Fruit fly (Drosophila melanogaster) whole organism, prepupa: ENCODE measurements around the gene Bem46.

Experiments
- CG10631 ChIP-seq: fragments of 200-800 bp; sonication (Bioruptor generic); optimal IDR thresholded peaks from 2 replicates; lab custom pipeline; 2016; ENCODE audit warnings: missing biosample characterization, missing genetic modification characterization
- CG11902 ChIP-seq: fragments of 200-800 bp; sonication (Bioruptor generic); optimal IDR thresholded peaks from 3 replicates; lab custom pipeline; 2016; ENCODE audit warnings: missing biosample characterization, missing genetic modification characterization
- CG15336 ChIP-seq: fragments of 200-800 bp; sonication (Bioruptor generic); IDR thresholded peaks from 2 replicates; pipeline ENCODE4 v1.3.6; 2022; ENCODE audit warnings: missing biosample characterization, missing genetic modification characterization
- CG3032 ChIP-seq: fragments of 200-800 bp; optimal IDR thresholded peaks from 2 replicates; lab custom pipeline; 2019; ENCODE audit warnings: missing biosample characterization, mild to moderate bottlenecking, missing genetic modification characterization, moderate library complexity
- CG31627 ChIP-seq: fragments of 200-800 bp; sonication (Bioruptor generic); optimal IDR thresholded peaks from 3 replicates; lab custom pipeline; 2016; ENCODE audit warnings: missing biosample characterization, missing genetic modification characterization
- CG32006 ChIP-seq: fragments of 200-800 bp; sonication (Bioruptor generic); optimal IDR thresholded peaks from 3 replicates; lab custom pipeline; 2017; ENCODE audit warnings: missing biosample characterization, mild to moderate bottlenecking, missing genetic modification characterization
- CG3919 ChIP-seq: fragments of 200-800 bp; sonication (Bioruptor generic); optimal IDR thresholded peaks from 3 replicates; lab custom pipeline; 2016; ENCODE audit warnings: missing biosample characterization, missing genetic modification characterization
- CG4318 ChIP-seq: fragments of 200-800 bp; sonication (Bioruptor generic); optimal IDR thresholded peaks from 3 replicates; lab custom pipeline; 2017; ENCODE audit warnings: missing biosample characterization, mild to moderate bottlenecking, missing genetic modification characterization
- CG6163 ChIP-seq: fragments of 200-800 bp; sonication (Bioruptor generic); IDR thresholded peaks from 3 replicates; pipeline ENCODE4 v1.3.6; 2022; ENCODE audit warnings: missing biosample characterization, missing genetic modification characterization
- CG6276 ChIP-seq: fragments of 200-800 bp; sonication (Bioruptor generic); optimal IDR thresholded peaks from 2 replicates; lab custom pipeline; 2017; ENCODE audit warnings: missing biosample characterization, mild to moderate bottlenecking, missing genetic modification characterization
- CG6792 ChIP-seq: fragments of 200-800 bp; sonication (Bioruptor generic); optimal IDR thresholded peaks from 3 replicates; lab custom pipeline; 2016; ENCODE audit warnings: missing biosample characterization, missing genetic modification characterization
- CG6808 ChIP-seq: fragments of 200-800 bp; sonication (Bioruptor generic); optimal IDR thresholded peaks from 3 replicates; lab custom pipeline; 2017; ENCODE audit warnings: missing biosample characterization, missing genetic modification characterization, mild to moderate bottlenecking, moderate library complexity, missing genetic modification reagents
- CG6854 ChIP-seq: fragments of 200-800 bp; sonication (Bioruptor generic); optimal IDR thresholded peaks from 2 replicates; lab custom pipeline; 2017; ENCODE audit warnings: missing biosample characterization, mild to moderate bottlenecking, missing genetic modification characterization
- CG7368 ChIP-seq: fragments of 200-800 bp; sonication (Bioruptor generic); optimal IDR thresholded peaks from 3 replicates; lab custom pipeline; 2016; ENCODE audit warnings: missing biosample characterization, missing genetic modification characterization
- CG8119 ChIP-seq: fragments of 200-800 bp; sonication (Bioruptor generic); IDR thresholded peaks from 3 replicates; pipeline ENCODE4 v1.3.6; 2022; ENCODE audit warnings: missing biosample characterization, missing genetic modification characterization
- CG8319 ChIP-seq: fragments of 200-800 bp; sonication (Bioruptor generic); optimal IDR thresholded peaks from 3 replicates; lab custom pipeline; 2016; ENCODE audit warnings: missing biosample characterization, missing genetic modification characterization
- Eip75B ChIP-seq: fragments of 200-800 bp; sonication (Bioruptor generic); optimal IDR thresholded peaks from 3 replicates; lab custom pipeline; 2016; ENCODE audit warnings: missing biosample characterization, missing genetic modification characterization
- Eip78C ChIP-seq: fragments of 200-800 bp; sonication (Bioruptor generic); peaks from one replicate; lab custom pipeline; 2016; ENCODE audit warnings: missing biosample characterization, missing genetic modification characterization
- Ets96B ChIP-seq: fragments of 200-800 bp; optimal IDR thresholded peaks from 2 replicates; lab custom pipeline; 2019; ENCODE audit warnings: missing biosample characterization, mild to moderate bottlenecking, missing genetic modification characterization, moderate library complexity
- Hr39 ChIP-seq: fragments of 200-800 bp; sonication (Bioruptor generic); optimal IDR thresholded peaks from 2 replicates; lab custom pipeline; 2016; ENCODE audit warnings: missing biosample characterization, missing genetic modification characterization
- Hr4 ChIP-seq: fragments of 200-800 bp; sonication (Bioruptor generic); optimal IDR thresholded peaks from 3 replicates; lab custom pipeline; 2016; ENCODE audit warnings: missing biosample characterization, missing genetic modification characterization
- Lpt ChIP-seq: fragments of 200-800 bp; sonication (Bioruptor generic); optimal IDR thresholded peaks from 3 replicates; lab custom pipeline; 2016; ENCODE audit warnings: missing biosample characterization, missing genetic modification characterization
- Met ChIP-seq: fragments of 200-800 bp; sonication (Bioruptor generic); optimal IDR thresholded peaks from 3 replicates; lab custom pipeline; 2016; ENCODE audit warnings: missing biosample characterization, missing genetic modification characterization
- OdsH ChIP-seq: fragments of 200-800 bp; sonication (Bioruptor generic); optimal IDR thresholded peaks from 3 replicates; lab custom pipeline; 2016; ENCODE audit warnings: missing biosample characterization, missing genetic modification characterization
- Smox ChIP-seq: fragments of 200-800 bp; sonication (Bioruptor generic); optimal IDR thresholded peaks from 3 replicates; lab custom pipeline; 2016; ENCODE audit warnings: missing biosample characterization, missing genetic modification characterization
- Sox14 ChIP-seq: fragments of 200-800 bp; sonication (Bioruptor generic); optimal IDR thresholded peaks from 3 replicates; lab custom pipeline; 2016; ENCODE audit warnings: missing biosample characterization, missing genetic modification characterization
- Sox15 ChIP-seq: fragments of 200-800 bp; sonication (Bioruptor generic); optimal IDR thresholded peaks from 3 replicates; lab custom pipeline; 2016; ENCODE audit warnings: missing biosample characterization, missing genetic modification characterization
- achi ChIP-seq: fragments of 200-800 bp; sonication (Bioruptor generic); optimal IDR thresholded peaks from 3 replicates; lab custom pipeline; 2016; ENCODE audit warnings: missing biosample characterization, missing genetic modification characterization
- dac ChIP-seq: fragments of 200-800 bp; sonication (Bioruptor generic); optimal IDR thresholded peaks from 2 replicates; lab custom pipeline; 2017; ENCODE audit warnings: missing biosample characterization, mild to moderate bottlenecking, missing genetic modification characterization
- dsx ChIP-seq: fragments of 200-800 bp; optimal IDR thresholded peaks from 3 replicates; lab custom pipeline; 2019; ENCODE audit warnings: missing biosample characterization, mild to moderate bottlenecking, missing genetic modification characterization, moderate library complexity; ENCODE audit not compliant: poor library complexity, severe bottlenecking
- fd59A ChIP-seq: fragments of 200-800 bp; sonication (Bioruptor generic); optimal IDR thresholded peaks from 2 replicates; lab custom pipeline; 2017; ENCODE audit warnings: missing biosample characterization, mild to moderate bottlenecking, missing genetic modification characterization, missing genetic modification reagents
- fd85E ChIP-seq: fragments of 200-800 bp; sonication (Bioruptor generic); optimal IDR thresholded peaks from 3 replicates; lab custom pipeline; 2016; ENCODE audit warnings: missing biosample characterization, missing genetic modification characterization
- fkh ChIP-seq: fragments of 200-800 bp; sonication (Bioruptor generic); optimal IDR thresholded peaks from 3 replicates; lab custom pipeline; 2017; ENCODE audit warnings: missing biosample characterization, mild to moderate bottlenecking, missing genetic modification characterization, moderate library complexity
- pdm3 ChIP-seq: fragments of 200-800 bp; sonication (Bioruptor generic); optimal IDR thresholded peaks from 3 replicates; lab custom pipeline; 2016; ENCODE audit warnings: missing biosample characterization, missing genetic modification characterization
- salr ChIP-seq, 2 experiments: fragments of 200-800 bp; sonication (Bioruptor generic); optimal IDR thresholded peaks; 3 replicates each; lab custom pipeline; 2016 to 2018; ENCODE audit warnings: missing biosample characterization in 2 of 2, missing genetic modification characterization in 2 of 2, mild to moderate bottlenecking in 1 of 2
- ss ChIP-seq, 2 experiments: fragments of 200-800 bp; sonication (Bioruptor generic); optimal IDR thresholded peaks; 2 replicates in 1 of 2; 3 replicates in 1 of 2; lab custom pipeline; 2017 to 2018; ENCODE audit warnings: mild to moderate bottlenecking in 2 of 2, missing biosample characterization in 2 of 2, missing genetic modification characterization in 2 of 2, moderate library complexity in 1 of 2
- svp ChIP-seq: fragments of 200-800 bp; sonication (Bioruptor generic); peaks from one replicate; lab custom pipeline; 2016; ENCODE audit warnings: missing biosample characterization, missing genetic modification characterization
- topi ChIP-seq: fragments of 200-800 bp; sonication (Bioruptor generic); optimal IDR thresholded peaks from 3 replicates; lab custom pipeline; 2016; ENCODE audit warnings: missing biosample characterization, missing genetic modification characterization
- vri ChIP-seq: fragments of 200-800 bp; sonication (Bioruptor generic); optimal IDR thresholded peaks from 3 replicates; lab custom pipeline; 2016; ENCODE audit warnings: missing biosample characterization, mild to moderate bottlenecking, missing genetic modification characterization

The Bem46 gene

dm6 chr2L:3004601-3005000 lies 16.7 kb downstream of the Bem46 start (continued):
- TF ChIP-seq CG7368 (GFP tag; lab: Kevin White, UChicago): peak; percentile 21
- TF ChIP-seq CG6276 (GFP tag; lab: Kevin White, UChicago): no peak
- no peak for TF ChIP-seq CG15336 (GFP tag; lab: Robert Waterston, UW)
- TF ChIP-seq achi (GFP tag; lab: Kevin White, UChicago): peak; percentile 19
- peak; percentile 7 for TF ChIP-seq vri
- peak; percentile 48 for TF ChIP-seq Ets96B (tag; lab: Kevin White, UChicago)
- TF ChIP-seq Hr4: no peak
- peak; percentile 3 for TF ChIP-seq CG32006
- TF ChIP-seq svp: peak; percentile 84
- TF ChIP-seq fkh (GFP tag; lab: Kevin White, UChicago): no peak
- TF ChIP-seq Eip75B (GFP tag; lab: Kevin White, UChicago): peak; percentile 63
- no peak for TF ChIP-seq CG4318 (GFP tag; lab: Kevin White, UChicago)
- peak; percentile 47 for TF ChIP-seq CG31627
- TF ChIP-seq Sox15 (GFP tag; lab: Kevin White, UChicago): peak; percentile 2
- TF ChIP-seq fd85E (GFP tag; lab: Kevin White, UChicago): no peak
- TF ChIP-seq Lpt (GFP tag; lab: Kevin White, UChicago): no peak
- TF ChIP-seq CG6854 (GFP tag; lab: Kevin White, UChicago): peak; percentile 22
- peak; percentile 19 for TF ChIP-seq Sox14 (GFP tag; lab: Kevin White, UChicago)
- peak; percentile 66 for TF ChIP-seq CG6163
- TF ChIP-seq Hr39 (GFP tag; lab: Kevin White, UChicago): peak; percentile 52
- TF ChIP-seq Met (GFP tag; lab: Kevin White, UChicago): peak; percentile 59
- TF ChIP-seq CG10631: peak; percentile 52
- TF ChIP-seq salr (GFP tag; optimal IDR thresholded peaks at IDR 0.05; lab: Kevin White, UChicago): peak in 1 of 2 experiments; percentile 31
- TF ChIP-seq CG6808 (GFP tag; lab: Kevin White, UChicago): peak; percentile 60
- peak; percentile 37 for TF ChIP-seq fd59A
- TF ChIP-seq CG11902 (GFP tag; lab: Kevin White, UChicago): peak; percentile 11
- peak; percentile 27 to 38 for TF ChIP-seq ss (GFP tag; optimal IDR thresholded peaks at IDR 0.05; lab: Kevin White, UChicago)
- peak; percentile 29 for TF ChIP-seq topi (GFP tag; lab: Kevin White, UChicago)
- TF ChIP-seq CG3032: peak; percentile 22
- TF ChIP-seq Eip78C (GFP tag; lab: Kevin White, UChicago): peak; percentile 83

- no peak for TF ChIP-seq Ets96B (tag; lab: Kevin White, UChicago)
- TF ChIP-seq CG8119: no peak
- no peak for TF ChIP-seq dsx (GFP tag; lab: Kevin White, UChicago)
- no peak for TF ChIP-seq Sox14 (GFP tag; lab: Kevin White, UChicago)
- TF ChIP-seq vri: no peak
- no peak for TF ChIP-seq OdsH (GFP tag; lab: Kevin White, UChicago)
- no peak for TF ChIP-seq CG6163
- TF ChIP-seq CG6792 (GFP tag; lab: Kevin White, UChicago): no peak
- TF ChIP-seq Hr39 (GFP tag; lab: Kevin White, UChicago): no peak
- no peak for TF ChIP-seq Met (GFP tag; lab: Kevin White, UChicago)
- TF ChIP-seq CG6808 (GFP tag; lab: Kevin White, UChicago): no peak
- TF ChIP-seq fkh (GFP tag; lab: Kevin White, UChicago): no peak
- no peak for TF ChIP-seq dac (GFP tag; lab: Kevin White, UChicago)
- TF ChIP-seq Smox: no peak
- TF ChIP-seq CG3919 (GFP tag; lab: Kevin White, UChicago): no peak
- TF ChIP-seq CG8319 (GFP tag; lab: Kevin White, UChicago): no peak
Observed at dm6 chr2L:3005483-3005882, 17.6 kb downstream of the Bem46 start.

dm6 chr2L:3006194-3006593 lies 18.3 kb downstream of the Bem46 start:
- no peak for TF ChIP-seq CG3919 (GFP tag; lab: Kevin White, UChicago)
- TF ChIP-seq Ets96B (tag; lab: Kevin White, UChicago): no peak
- no peak for TF ChIP-seq pdm3
